Fruit fly (Drosophila melanogaster) whole organism: ENCODE results near the gene Hmt-1.

Experiments
- CG8478 ChIP-seq: fragments of >200 bp; optimal IDR thresholded peaks from 2 replicates; lab custom pipeline; 2018; ENCODE audit warnings: inconsistent platforms
- EcR ChIP-seq, 2 experiments: fragments of >200 bp; optimal IDR thresholded peaks; 2 replicates each; lab custom pipeline; 2017; ENCODE audit warnings: missing biosample characterization in 2 of 2, missing genetic modification characterization in 2 of 2, missing genetic modification reagents in 2 of 2
- pan ChIP-seq: fragments of >200 bp; optimal IDR thresholded peaks from 2 replicates; lab custom pipeline; 2017
- psq ChIP-seq: fragments of >200 bp; optimal IDR thresholded peaks from 2 replicates; lab custom pipeline; 2017

DNA sequence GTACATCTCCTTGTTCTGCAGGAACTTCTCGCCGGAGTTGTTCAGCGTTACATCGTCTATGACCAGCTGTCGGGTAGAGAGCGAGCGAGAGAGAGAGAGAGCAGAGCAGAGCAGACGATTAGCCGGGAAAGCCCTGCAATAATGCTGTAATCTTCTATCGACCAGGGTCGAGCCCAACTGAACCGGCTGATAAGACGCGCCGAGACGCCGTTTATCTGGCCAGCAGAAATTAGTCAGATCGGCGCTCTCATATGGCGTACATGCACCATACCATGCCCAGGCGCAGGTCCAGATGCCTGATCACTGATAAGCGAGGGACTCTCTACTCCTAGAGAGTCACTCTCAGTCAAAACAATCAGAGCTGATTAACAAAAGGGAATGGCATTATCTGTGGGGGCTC, 5.4 kb downstream of the Hmt-1 start:
- no peak for TF ChIP-seq CG8478 (lab: Kevin White, UChicago)
- no peak for TF ChIP-seq EcR (GFP tag; optimal IDR thresholded peaks at IDR 0.05; lab: Kevin White, UChicago)
- TF ChIP-seq pan (lab: Kevin White, UChicago) = no peak
- TF ChIP-seq psq (lab: Kevin White, UChicago) = no peak
